Fruit fly (Drosophila melanogaster): ENCODE results near the gene CG43090.

The CG43090 gene

DNA sequence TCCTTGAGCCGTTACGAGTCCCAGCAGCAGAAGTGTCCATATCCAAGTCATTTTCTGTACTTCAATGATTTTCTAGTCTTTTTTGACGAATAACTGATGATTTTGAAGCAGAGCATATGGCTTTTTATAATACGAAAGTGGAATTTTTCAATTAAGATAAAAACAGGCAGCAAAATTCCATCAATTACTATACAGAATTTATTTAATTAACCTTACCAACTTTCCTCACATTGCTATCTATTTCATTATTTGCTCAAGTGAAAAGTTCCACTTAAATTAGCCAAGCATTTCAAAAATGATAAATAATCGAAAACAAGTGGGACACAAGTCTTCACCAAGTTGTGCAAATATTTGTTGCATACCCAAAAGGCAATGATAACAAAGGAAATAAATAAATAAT lies at the start of gene CG43090:
TSS of gene CG43090 (minus strand) at position 101 of the 400 bp plus-strand sequence.
- no peak for TF ChIP-seq noc (tag; optimal IDR thresholded peaks at IDR 0.05)

dm6 chrX:6237015-6237414 lies 37.3 kb upstream of the CG43090 start, which contains the start of gene CG14445:
Gene CG14445, plus strand, starts transcription at chrX:6237315.
- TF ChIP-seq noc (tag; optimal IDR thresholded peaks at IDR 0.05) = no peak

DNA sequence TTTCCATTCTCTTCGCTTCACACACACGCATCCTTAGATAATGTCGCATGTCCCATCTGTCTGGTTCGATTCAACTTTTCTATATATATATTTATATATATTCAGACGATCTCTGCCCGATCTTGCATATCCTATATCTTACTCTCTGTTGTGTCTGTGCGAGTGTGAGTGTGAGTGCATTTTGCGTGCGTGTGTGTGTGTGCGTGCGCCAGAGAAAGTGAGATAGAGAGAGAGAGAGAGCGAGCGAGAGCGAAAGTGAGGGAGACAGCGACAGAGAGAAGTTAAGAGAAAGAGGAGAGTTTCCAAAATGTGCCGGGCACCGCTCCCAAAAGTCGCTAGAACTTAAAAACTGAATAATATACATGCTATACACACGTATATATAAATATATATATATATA lies 32.1 kb upstream of the CG43090 start:
- TF ChIP-seq noc (tag; optimal IDR thresholded peaks at IDR 0.05) = no peak

dm6 chrX:6225472-6226049 lies 25.9 kb upstream of the CG43090 start, which contains the start of gene dtn:
Gene dtn, plus strand, starts transcription at chrX:6225647.
- TF ChIP-seq noc (tag; optimal IDR thresholded peaks at IDR 0.05) = no peak

DNA sequence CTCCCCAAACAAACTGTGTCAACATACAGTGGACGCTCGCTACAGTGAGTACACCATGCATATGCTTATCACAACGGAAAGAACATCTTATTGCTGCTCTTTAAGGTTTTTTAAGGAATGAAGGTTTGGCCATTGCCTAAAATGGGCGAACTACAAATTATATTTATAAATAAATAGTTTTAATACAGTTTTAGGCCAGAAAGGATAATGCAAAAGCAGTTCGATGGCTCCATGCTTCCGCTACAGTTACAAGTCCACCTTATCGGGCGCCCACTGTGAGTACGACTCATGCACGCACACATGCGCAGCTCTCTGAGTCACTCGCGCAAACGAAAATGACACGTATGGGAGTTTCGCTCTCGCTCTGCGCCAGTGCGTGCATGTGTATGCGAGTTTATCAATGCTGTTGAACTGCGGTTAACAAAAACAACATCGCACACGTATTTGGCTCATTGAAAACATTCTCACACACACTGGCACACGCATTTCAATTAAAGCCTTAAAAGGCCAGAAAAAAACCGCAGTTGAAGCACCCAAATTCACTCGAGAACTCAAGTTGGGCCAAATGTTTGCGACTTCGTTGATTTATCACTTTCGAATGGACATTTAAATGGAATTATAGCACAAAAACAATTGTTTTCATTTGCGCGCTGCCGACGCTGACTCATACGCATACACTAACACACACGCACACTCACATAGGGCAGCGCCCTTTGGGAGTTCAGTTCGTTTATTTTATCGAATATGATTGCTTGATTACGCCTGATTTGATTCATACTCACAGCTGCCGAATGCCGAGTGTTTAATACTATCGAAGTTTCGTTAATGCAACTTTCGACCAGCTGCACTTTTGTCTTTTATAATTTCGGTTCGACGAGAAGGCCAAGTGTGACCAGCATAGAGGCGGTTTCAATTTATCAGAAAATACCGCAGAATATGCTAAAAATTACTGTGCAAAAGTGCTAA lies 24.8 kb upstream of the CG43090 start, which contains the start of gene sqh:
TSS of gene sqh (minus strand) at position 916 of the 966 bp plus-strand sequence.
- TF ChIP-seq noc (tag; optimal IDR thresholded peaks at IDR 0.05) = peak; percentile 96

DNA sequence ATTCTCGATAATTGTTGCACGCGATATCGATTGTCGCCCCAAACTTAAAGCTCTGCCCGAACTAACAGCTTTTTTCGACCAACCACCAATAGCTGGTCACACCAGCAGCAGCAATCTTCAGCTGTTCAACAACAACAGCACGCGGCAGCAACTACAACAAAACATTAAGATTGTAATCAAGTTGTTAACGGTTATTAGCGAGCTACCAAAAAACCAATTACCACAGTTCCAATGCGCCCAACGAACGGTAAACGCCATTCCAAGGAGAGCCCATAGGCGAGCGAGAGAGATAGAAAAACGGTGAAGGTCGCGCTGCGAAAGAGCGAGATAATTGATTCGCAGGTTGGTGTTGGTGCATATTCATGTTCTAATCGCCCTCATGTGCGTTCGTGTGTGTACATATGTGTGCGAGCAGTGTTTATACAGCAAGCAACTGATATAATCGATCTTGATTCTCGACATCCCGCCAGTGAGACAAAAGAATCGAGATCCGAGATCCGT lies 20.2 kb upstream of the CG43090 start, which contains the start of gene Efr:
TSS of gene Efr (plus strand) at position 113 of the 501 bp plus-strand sequence.
- peak; percentile 27 for TF ChIP-seq noc (tag; optimal IDR thresholded peaks at IDR 0.05)

DNA sequence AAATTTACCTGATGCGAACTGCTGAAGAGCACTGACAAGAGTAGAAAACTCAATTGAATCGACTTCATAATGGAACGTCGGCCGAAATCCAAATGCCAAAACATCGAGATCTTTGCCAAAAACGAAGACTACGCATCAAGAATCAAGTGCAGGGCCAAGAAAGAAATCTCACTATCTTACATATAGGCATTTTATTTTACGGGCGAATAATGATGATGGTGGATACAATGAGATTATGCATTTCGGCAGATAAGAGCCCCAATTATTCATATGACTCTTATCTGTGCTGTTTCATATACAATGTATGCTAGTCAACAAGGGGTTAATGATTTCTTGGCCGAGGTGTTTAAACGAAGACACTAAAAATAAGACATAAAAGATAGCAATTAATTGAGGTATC lies 19.5 kb upstream of the CG43090 start, which contains the start of gene Btnd:
TSS of gene Btnd (minus strand) at position 101 of the 400 bp plus-strand sequence.
- TF ChIP-seq noc (tag; optimal IDR thresholded peaks at IDR 0.05) = no peak

DNA sequence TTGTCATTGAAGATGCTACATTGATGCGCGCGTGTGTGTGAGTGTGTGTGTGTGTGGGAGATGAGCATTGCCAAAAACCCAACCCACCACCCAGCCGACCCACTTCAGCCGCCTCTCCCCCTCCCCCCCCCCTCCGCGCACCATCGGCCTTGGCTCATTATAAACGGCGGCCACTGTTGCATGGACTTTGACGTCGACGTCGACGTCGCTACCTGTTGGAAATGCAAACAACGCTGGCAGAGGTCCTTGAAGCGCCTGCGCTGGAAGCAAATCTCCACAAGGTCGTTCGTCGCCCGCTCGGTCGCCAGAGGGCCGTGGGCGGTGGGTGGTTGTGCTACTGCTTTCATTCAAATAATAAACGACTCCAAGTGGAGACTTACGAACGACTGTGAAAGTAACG lies 17.0 kb upstream of the CG43090 start:
- no peak for TF ChIP-seq noc (tag; optimal IDR thresholded peaks at IDR 0.05)

- TF ChIP-seq noc (tag; optimal IDR thresholded peaks at IDR 0.05) = no peak
These were observed 5.4 kb upstream of the CG43090 start for dm6 chrX:6205099-6205498.

dm6 chrX:6202509-6202979 lies 2.9 kb upstream of the CG43090 start, which contains the start of gene vanin-like:
Gene vanin-like, minus strand, starts transcription at chrX:6202559.
- TF ChIP-seq noc (tag; optimal IDR thresholded peaks at IDR 0.05) = no peak

DNA sequence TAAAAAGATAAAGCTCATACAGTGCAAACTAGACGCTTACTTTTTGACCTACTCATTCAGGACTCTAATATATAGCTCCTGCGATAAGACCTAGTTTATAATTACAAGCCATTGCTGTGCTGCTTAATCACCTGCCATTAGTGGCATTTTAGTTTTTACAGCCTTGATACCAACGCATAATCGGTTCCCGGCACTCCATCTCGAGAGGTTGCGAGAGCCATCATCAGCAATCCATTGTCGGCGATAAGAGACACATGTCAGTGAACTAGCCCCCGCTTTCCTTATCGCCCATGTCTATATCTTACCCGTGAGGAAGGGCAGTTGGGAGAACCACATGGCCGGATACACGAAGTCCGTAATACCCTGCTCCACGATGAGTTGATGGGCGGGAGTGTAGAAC lies 1.8 kb upstream of the CG43090 start:
- TF ChIP-seq noc (tag; optimal IDR thresholded peaks at IDR 0.05) = no peak

- no peak for TF ChIP-seq noc (tag; optimal IDR thresholded peaks at IDR 0.05)
These were observed 1.1 kb downstream of the CG43090 start, which contains the start of gene CG32751 for dm6 chrX:6198554-6198953. Gene CG32751, minus strand, starts transcription at chrX:6198654.

dm6 chrX:6196339-6196738 lies 3.4 kb downstream of the CG43090 start, which contains the start of gene CG32750:
Gene CG32750, minus strand, starts transcription at chrX:6196439.
- TF ChIP-seq noc (tag; optimal IDR thresholded peaks at IDR 0.05) = no peak

- peak; percentile 32 for TF ChIP-seq noc (tag; optimal IDR thresholded peaks at IDR 0.05)
These were observed 6.4 kb downstream of the CG43090 start for dm6 chrX:6193183-6193810.

DNA sequence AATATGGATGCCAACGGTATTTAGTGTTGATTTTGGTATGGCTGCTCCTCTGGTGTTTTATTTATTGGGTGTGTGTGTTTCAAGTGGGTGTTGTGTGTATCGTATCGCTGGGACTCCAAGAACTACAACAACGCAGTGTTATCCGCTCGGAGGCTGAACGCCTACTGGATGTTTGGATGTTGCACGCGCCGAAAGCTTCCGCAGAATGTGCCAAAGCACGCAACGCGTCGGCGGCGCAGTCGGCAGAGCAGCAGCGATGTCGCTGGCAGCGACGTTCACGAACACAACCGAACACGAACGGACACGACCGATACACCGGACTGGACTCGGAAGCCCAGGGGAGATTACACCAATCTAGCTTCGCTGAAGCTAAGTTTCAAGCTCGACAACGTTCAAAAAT lies 7.4 kb downstream of the CG43090 start, which contains the start of gene Ca-alpha1T:
TSS of gene Ca-alpha1T (minus strand) at position 152 of the 400 bp plus-strand sequence.
- no peak for TF ChIP-seq noc (tag; optimal IDR thresholded peaks at IDR 0.05)

Measured in whole organism, larva.